Fruit fly (Drosophila melanogaster) whole organism, wandering third instar larva: Measurements from ENCODE around the gene epsilonCOP.

Source experiments
- Abd-B ChIP-seq: fragments of >200 bp; optimal IDR thresholded peaks from 2 replicates; lab custom pipeline; 2017; ENCODE audit warnings: missing biosample characterization, missing genetic modification characterization
- Mio ChIP-seq: sonication (Bioruptor generic); optimal IDR thresholded peaks from 2 replicates; lab custom pipeline; 2016; ENCODE audit warnings: missing biosample characterization, missing genetic modification characterization
- OdsH ChIP-seq: fragments of 200-800 bp; sonication (Bioruptor generic); optimal IDR thresholded peaks from 2 replicates; lab custom pipeline; 2016; ENCODE audit warnings: missing biosample characterization, mild to moderate bottlenecking, missing genetic modification characterization
- Sp1 ChIP-seq: fragments of 200-800 bp; sonication (Bioruptor generic); optimal IDR thresholded peaks from 3 replicates; lab custom pipeline; 2019; ENCODE audit warnings: missing biosample characterization, mild to moderate bottlenecking, missing genetic modification characterization, moderate library complexity
- Vsx2 ChIP-seq: fragments of 200-300, 225-300 bp; sonication (Bioruptor generic); optimal IDR thresholded peaks from 2 replicates; lab custom pipeline; 2018; ENCODE audit warnings: missing biosample characterization, missing genetic modification characterization; ENCODE audit not compliant: partially characterized antibody
- foxo ChIP-seq, 2 experiments: fragments of 200-800 bp; sonication (Bioruptor generic); optimal IDR thresholded peaks; 2 replicates in 1 of 2; 3 replicates in 1 of 2; lab custom pipeline; 2016 to 2017; ENCODE audit warnings: missing biosample characterization in 2 of 2, missing genetic modification characterization in 2 of 2
- pan ChIP-seq: fragments of >200 bp; optimal IDR thresholded peaks from 2 replicates; lab custom pipeline; 2017
- psq ChIP-seq: fragments of 200-800 bp; sonication (Bioruptor generic); optimal IDR thresholded peaks from 3 replicates; lab custom pipeline; 2017; ENCODE audit warnings: missing biosample characterization, mild to moderate bottlenecking, missing genetic modification characterization, moderate library complexity

DNA sequence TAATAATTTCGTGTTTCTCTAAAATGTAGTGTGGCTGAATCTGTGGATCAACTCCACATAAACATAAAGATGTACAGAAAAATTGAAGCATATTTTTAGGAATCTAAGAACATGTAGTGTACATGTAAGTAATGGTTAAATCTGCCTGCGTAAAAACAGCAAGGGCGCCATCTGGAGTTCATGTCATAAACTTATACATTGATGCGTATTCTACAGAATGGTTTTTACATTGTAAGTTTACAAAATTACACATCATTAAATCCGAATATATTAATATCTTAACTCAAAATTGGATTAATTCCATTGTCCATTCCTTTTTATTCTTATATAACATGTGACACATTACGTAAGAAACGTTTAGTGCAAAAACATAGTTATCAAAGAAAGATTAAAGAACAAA, 38.1 kb downstream of the epsilonCOP start:
- TF ChIP-seq Mio (GFP tag; lab: Kevin White, UChicago) (no peak), pan (lab: Kevin White, UChicago) (no peak), OdsH (GFP tag; lab: Kevin White, UChicago) (no peak), Sp1 (GFP tag; lab: Kevin White, UChicago) (no peak), Abd-B (GFP tag; lab: Kevin White, UChicago) (no peak), Vsx2 (GFP tag; lab: Kevin White, UChicago) (no peak), foxo (GFP tag; optimal IDR thresholded peaks at IDR 0.05; lab: Kevin White, UChicago) (no peak), psq (GFP tag; lab: Kevin White, UChicago) (no peak)
